Worm (Caenorhabditis elegans) whole organism, L2 larva: ENCODE data around the gene dhs-11.
A peak's percentile ranks its signal among the peaks of the same experiment; 100 is the strongest.

Experiments used
- R02D3.7 ChIP-seq: fragments of 150-350 bp; optimal IDR thresholded peaks from 2 replicates; lab custom pipeline; 2014; ENCODE audit warnings: missing biosample characterization, missing genetic modification characterization
- Y55F3AM.14 ChIP-seq: fragments of 200-800 bp; sonication (Bioruptor generic); optimal IDR thresholded peaks from 2 replicates; lab custom pipeline; 2018; ENCODE audit warnings: mild to moderate bottlenecking, missing genetic modification characterization, missing compliant biosample characterization
- ZK546.5 ChIP-seq: sonication (generic microtip); optimal IDR thresholded peaks from 2 replicates; lab custom pipeline; 2017; ENCODE audit warnings: missing biosample characterization, missing genetic modification characterization
- aly-2 ChIP-seq: fragments of 150-350 bp; optimal IDR thresholded peaks from 2 replicates; lab custom pipeline; 2014; ENCODE audit warnings: missing biosample characterization, missing genetic modification characterization
- ama-1 ChIP-seq: fragments of 150-350 bp; optimal IDR thresholded peaks from 2 replicates; lab custom pipeline; 2018; ENCODE audit warnings: inconsistent platforms
- ceh-16 ChIP-seq: fragments of 150-350 bp; optimal IDR thresholded peaks from 2 replicates; lab custom pipeline; 2014; ENCODE audit warnings: missing biosample characterization, missing genetic modification characterization
- crh-2 ChIP-seq: sonication (generic microtip); optimal IDR thresholded peaks from 2 replicates; lab custom pipeline; 2017; ENCODE audit warnings: missing biosample characterization, missing genetic modification characterization
- dmd-4 ChIP-seq: sonication (generic microtip); optimal IDR thresholded peaks from 2 replicates; lab custom pipeline; 2017; ENCODE audit warnings: missing biosample characterization, missing genetic modification characterization
- egl-27 ChIP-seq: sonication (generic microtip); optimal IDR thresholded peaks from 3 replicates; lab custom pipeline; 2017; ENCODE audit warnings: missing biosample characterization, missing genetic modification reagents, missing genetic modification characterization
- elt-1 ChIP-seq: fragments of 150-350 bp; optimal IDR thresholded peaks from 2 replicates; lab custom pipeline; 2014; ENCODE audit warnings: missing biosample characterization, missing genetic modification characterization
- elt-3 ChIP-seq: sonication (generic microtip); optimal IDR thresholded peaks from 2 replicates; lab custom pipeline; 2017; ENCODE audit warnings: missing biosample characterization, missing genetic modification characterization
- gmeb-1 ChIP-seq: fragments of 150-350 bp; optimal IDR thresholded peaks from 2 replicates; lab custom pipeline; 2014; ENCODE audit warnings: missing biosample characterization, missing genetic modification characterization
- lin-11 ChIP-seq: fragments of 150-350 bp; sonication (generic microtip); optimal IDR thresholded peaks from 2 replicates; lab custom pipeline; 2014; ENCODE audit warnings: missing biosample characterization, missing genetic modification characterization, inconsistent platforms, mixed read lengths
- mbf-1 ChIP-seq: sonication (generic microtip); optimal IDR thresholded peaks from 2 replicates; lab custom pipeline; 2017; ENCODE audit warnings: missing biosample characterization, missing genetic modification characterization
- mdl-1 ChIP-seq, 2 experiments: fragments of 150-350 bp in 1 of 2; sonication (generic microtip) in 1 of 2; optimal IDR thresholded peaks; 2 replicates each; lab custom pipeline; 2017; ENCODE audit warnings: missing biosample characterization in 2 of 2, missing genetic modification characterization in 2 of 2
- nhr-12 ChIP-seq: fragments of 150-350 bp; optimal IDR thresholded peaks from 2 replicates; lab custom pipeline; 2014; ENCODE audit warnings: missing biosample characterization, missing genetic modification characterization
- nhr-21 ChIP-seq: fragments of 150-350 bp; optimal IDR thresholded peaks from 2 replicates; lab custom pipeline; 2014; ENCODE audit warnings: missing biosample characterization, missing genetic modification characterization
- nhr-237 ChIP-seq: fragments of 150-350 bp; optimal IDR thresholded peaks from 2 replicates; lab custom pipeline; 2014; ENCODE audit warnings: missing biosample characterization, missing genetic modification characterization
- nhr-25 ChIP-seq: fragments of 150-350 bp; sonication (generic microtip); optimal IDR thresholded peaks from 3 replicates; lab custom pipeline; 2014; ENCODE audit warnings: missing biosample characterization, missing genetic modification characterization
- nhr-6 ChIP-seq: fragments of 150-350 bp; optimal IDR thresholded peaks from 2 replicates; lab custom pipeline; 2014; ENCODE audit warnings: missing biosample characterization, missing genetic modification characterization
- nhr-77 ChIP-seq: fragments of 150-350 bp; optimal IDR thresholded peaks from 2 replicates; lab custom pipeline; 2014; ENCODE audit warnings: missing biosample characterization, missing genetic modification characterization
- peb-1 ChIP-seq: fragments of 150-350 bp; optimal IDR thresholded peaks from 2 replicates; lab custom pipeline; 2014; ENCODE audit warnings: missing biosample characterization, missing genetic modification characterization
- sem-4 ChIP-seq: fragments of 150-350 bp; optimal IDR thresholded peaks from 2 replicates; lab custom pipeline; 2014; ENCODE audit warnings: missing biosample characterization, missing genetic modification reagents, missing genetic modification characterization
- sma-3 ChIP-seq: sonication (generic microtip); optimal IDR thresholded peaks from 2 replicates; lab custom pipeline; 2016; ENCODE audit warnings: missing genetic modification reagents, missing genetic modification characterization, missing compliant biosample characterization
- sma-9 ChIP-seq, 2 experiments: fragments of 150-350 bp in 1 of 2; sonication (generic microtip) in 1 of 2; optimal IDR thresholded peaks; 2 replicates each; lab custom pipeline; 2014 to 2016; ENCODE audit warnings: missing genetic modification characterization in 2 of 2, mild to moderate bottlenecking in 1 of 2, missing biosample characterization in 1 of 2, missing compliant biosample characterization in 1 of 2, missing genetic modification reagents in 1 of 2, moderate library complexity in 1 of 2
- snpc-4 ChIP-seq: fragments of 150-350 bp; optimal IDR thresholded peaks from 2 replicates; lab custom pipeline; 2014; ENCODE audit warnings: missing biosample characterization, missing genetic modification characterization
- unc-39 ChIP-seq: fragments of 150-350 bp; optimal IDR thresholded peaks from 2 replicates; lab custom pipeline; 2014; ENCODE audit warnings: missing biosample characterization, missing genetic modification characterization
- zag-1 ChIP-seq: fragments of 150-350 bp; optimal IDR thresholded peaks from 2 replicates; lab custom pipeline; 2014; ENCODE audit warnings: missing biosample characterization, missing genetic modification characterization
- ztf-1 ChIP-seq: fragments of 200-800 bp; sonication (Bioruptor generic); conservative IDR thresholded peaks from 2 replicates; pipeline ENCODE4 v1.3.6; 2022; ENCODE audit warnings: missing genetic modification characterization, missing compliant biosample characterization
- ztf-4 ChIP-seq: fragments of 150-350 bp; optimal IDR thresholded peaks from 2 replicates; lab custom pipeline; 2014; ENCODE audit warnings: missing biosample characterization, missing genetic modification characterization

The dhs-11 gene

ce11 chrIII:10599699-10600098 is 43.0 kb downstream of the dhs-11 start (continued):
- TF ChIP-seq sem-4 (no peak), nhr-237 (tag; lab: Kevin White, UChicago) (no peak), ama-1 (lab: Kevin White, UChicago) (peak; percentile 17), mdl-1 (tag; optimal IDR thresholded peaks at IDR 0.05; lab: Kevin White, UChicago) (no peak), nhr-12 (tag; lab: Kevin White, UChicago) (no peak), zag-1 (no peak), unc-39 (tag; lab: Kevin White, UChicago) (no peak), gmeb-1 (tag; lab: Kevin White, UChicago) (peak; percentile 74)

- TF ChIP-seq elt-3 (tag; lab: Kevin White, UChicago) (no peak), sem-4 (no peak), lin-11 (tag; lab: Kevin White, UChicago) (no peak), R02D3.7 (no peak)
These were observed 46.3 kb downstream of the dhs-11 start, which contains the start of gene Y39A1A.3 for ce11 chrIII:10596387-10596786. Gene Y39A1A.3 (minus strand): TSS chrIII:10596487.

- TF ChIP-seq crh-2 (tag; lab: Kevin White, UChicago), result no peak
- no peak for TF ChIP-seq nhr-21 (tag; lab: Kevin White, UChicago)
- no peak for TF ChIP-seq Y55F3AM.14 (GFP tag; lab: Kevin White, UChicago)
- no peak for TF ChIP-seq unc-39 (tag; lab: Kevin White, UChicago)
- no peak for TF ChIP-seq ztf-4 (tag; lab: Kevin White, UChicago)
- TF ChIP-seq egl-27 (tag; lab: Kevin White, UChicago), result no peak
- no peak for TF ChIP-seq sma-9 (GFP tag; optimal IDR thresholded peaks at IDR 0.05; lab: Kevin White, UChicago)
- TF ChIP-seq sma-9 (tag; optimal IDR thresholded peaks at IDR 0.05; lab: Kevin White, UChicago), result no peak
- TF ChIP-seq gmeb-1 (tag; lab: Kevin White, UChicago), result no peak
- no peak for TF ChIP-seq peb-1 (tag; lab: Kevin White, UChicago)
- TF ChIP-seq, all 48 proteins: peak for 0
These were observed 47.6 kb downstream of the dhs-11 start, which contains the start of gene Y45F3A.9 for ce11 chrIII:10595066-10595465. Gene Y45F3A.9 (minus strand): TSS chrIII:10595166.

ce11 chrIII:10592729-10593128 is 49.9 kb downstream of the dhs-11 start, which contains the start of gene Y45F3A.8:
Gene Y45F3A.8 (minus strand): TSS chrIII:10592829.
- TF ChIP-seq zag-1 (no peak), ZK546.5 (tag; lab: Kevin White, UChicago) (no peak), nhr-6 (tag; lab: Kevin White, UChicago) (no peak), elt-1 (tag; lab: Kevin White, UChicago) (no peak), ztf-1 (GFP tag; lab: Robert Waterston, UW) (no peak), nhr-25 (tag; lab: Kevin White, UChicago) (no peak), sma-3 (GFP tag; lab: Kevin White, UChicago) (no peak), nhr-12 (tag; lab: Kevin White, UChicago) (no peak), dmd-4 (tag; lab: Kevin White, UChicago) (no peak), nhr-77 (no peak), ceh-16 (tag; lab: Kevin White, UChicago) (no peak)
- TF ChIP-seq, all 48 proteins: peak for 0

ce11 chrIII:10592074-10592473 is 50.6 kb downstream of the dhs-11 start:
- TF ChIP-seq mbf-1 (no peak), snpc-4 (tag; lab: Kevin White, UChicago) (no peak), aly-2 (tag; lab: Kevin White, UChicago) (no peak), R02D3.7 (no peak), ztf-1 (GFP tag; lab: Robert Waterston, UW) (no peak)
